Fruit fly (Drosophila melanogaster) whole organism, embryonic: ENCODE data around the gene CG10068.

Experiments used
- Ada2b ChIP-seq: fragments of 200-800 bp; sonication (Bioruptor generic); IDR thresholded peaks from 2 replicates; pipeline ENCODE4 v1.3.6; 2022; ENCODE audit warnings: missing biosample characterization, missing genetic modification characterization
- Adf1 ChIP-seq: fragments of 200-800 bp; sonication (Bioruptor generic); IDR thresholded peaks from 2 replicates; pipeline ENCODE4 v1.3.6; 2022; ENCODE audit warnings: missing biosample characterization, missing genetic modification characterization
- Asciz ChIP-seq: fragments of 200-800 bp; sonication (Bioruptor generic); optimal IDR thresholded peaks from 2 replicates; lab custom pipeline; 2017; ENCODE audit warnings: missing biosample characterization, mild to moderate bottlenecking, missing genetic modification characterization, missing genetic modification reagents
- BtbVII ChIP-seq: fragments of 200-800 bp; sonication (Bioruptor generic); optimal IDR thresholded peaks from 3 replicates; lab custom pipeline; 2017; ENCODE audit warnings: missing biosample characterization, mild to moderate bottlenecking, missing genetic modification characterization
- CG12104 ChIP-seq: fragments of 200-800 bp; sonication (Bioruptor generic); optimal IDR thresholded peaks from 3 replicates; lab custom pipeline; 2016; ENCODE audit warnings: missing biosample characterization, missing genetic modification characterization
- CG12155 ChIP-seq: fragments of 200-800 bp; sonication (Bioruptor generic); optimal IDR thresholded peaks from 3 replicates; lab custom pipeline; 2016; ENCODE audit warnings: missing biosample characterization, missing genetic modification characterization
- CG12219 ChIP-seq: fragments of 200-800 bp; sonication (Bioruptor generic); optimal IDR thresholded peaks from 3 replicates; lab custom pipeline; 2018; ENCODE audit warnings: missing biosample characterization, mild to moderate bottlenecking, missing genetic modification characterization
- CG12744 ChIP-seq: fragments of 200-800 bp; sonication (Bioruptor generic); optimal IDR thresholded peaks from 2 replicates; lab custom pipeline; 2016; ENCODE audit warnings: missing biosample characterization, missing genetic modification characterization
- CG13123 ChIP-seq: fragments of 200-800 bp; sonication (Bioruptor generic); optimal IDR thresholded peaks from 2 replicates; lab custom pipeline; 2016; ENCODE audit warnings: missing biosample characterization, missing genetic modification characterization
- CG14014 ChIP-seq: fragments of 200-800 bp; sonication (Bioruptor generic); IDR thresholded peaks from 2 replicates; pipeline ENCODE4 v1.3.6; 2022; ENCODE audit warnings: missing biosample characterization, missing genetic modification characterization
- CG14710 ChIP-seq: fragments of 200-800 bp; sonication (Bioruptor generic); optimal IDR thresholded peaks from 3 replicates; lab custom pipeline; 2019; ENCODE audit warnings: missing biosample characterization, mild to moderate bottlenecking, missing genetic modification characterization, moderate library complexity
- CG15479 ChIP-seq: fragments of 200-800 bp; sonication (Bioruptor generic); optimal IDR thresholded peaks from 3 replicates; lab custom pipeline; 2019; ENCODE audit warnings: missing biosample characterization, mild to moderate bottlenecking, missing genetic modification characterization, moderate library complexity
- CG16813 ChIP-seq: fragments of 200-800 bp; sonication (Bioruptor generic); IDR thresholded peaks from 3 replicates; pipeline ENCODE4 v1.3.6; 2022; ENCODE audit warnings: missing biosample characterization, missing genetic modification characterization; ENCODE audit not compliant: partially characterized antibody
- CG17385 ChIP-seq: fragments of 200-800 bp; sonication (Bioruptor generic); optimal IDR thresholded peaks from 3 replicates; lab custom pipeline; 2018; ENCODE audit warnings: missing biosample characterization, mild to moderate bottlenecking, missing genetic modification characterization
- CG18619 ChIP-seq: fragments of 200-800 bp; sonication (Bioruptor generic); optimal IDR thresholded peaks from 3 replicates; lab custom pipeline; 2017; ENCODE audit warnings: missing biosample characterization, mild to moderate bottlenecking, missing genetic modification characterization
- CG18764 ChIP-seq: fragments of 200-800 bp; sonication (Bioruptor generic); optimal IDR thresholded peaks from 3 replicates; lab custom pipeline; 2016; ENCODE audit warnings: missing biosample characterization, missing genetic modification characterization
- CG32772 ChIP-seq: fragments of 200-800 bp; sonication (Bioruptor generic); IDR thresholded peaks from 2 replicates; pipeline ENCODE4 v1.3.6; 2022; ENCODE audit warnings: missing biosample characterization, missing genetic modification characterization
- CG4282 ChIP-seq: fragments of 200-800 bp; sonication (Bioruptor generic); optimal IDR thresholded peaks from 2 replicates; lab custom pipeline; 2016; ENCODE audit warnings: missing biosample characterization, missing genetic modification characterization
- CG5245 ChIP-seq: fragments of 200-800 bp; sonication (Bioruptor generic); optimal IDR thresholded peaks from 3 replicates; lab custom pipeline; 2016; ENCODE audit warnings: missing biosample characterization, missing genetic modification characterization
- CG7987 ChIP-seq: fragments of 200-800 bp; sonication (Bioruptor generic); optimal IDR thresholded peaks from 2 replicates; lab custom pipeline; 2018; ENCODE audit warnings: missing biosample characterization, mild to moderate bottlenecking, missing genetic modification characterization, moderate library complexity
- CG9797 ChIP-seq: fragments of 200-800 bp; sonication (Bioruptor generic); optimal IDR thresholded peaks from 3 replicates; lab custom pipeline; 2018; ENCODE audit warnings: missing biosample characterization, mild to moderate bottlenecking, missing genetic modification characterization
- CG9932 ChIP-seq: fragments of 200-800 bp; sonication (Bioruptor generic); IDR thresholded peaks from 2 replicates; pipeline ENCODE4 v1.3.6; 2022; ENCODE audit warnings: missing biosample characterization, missing genetic modification characterization
- Deaf1 ChIP-seq: fragments of 200-800 bp; optimal IDR thresholded peaks from 3 replicates; lab custom pipeline; 2019; ENCODE audit warnings: missing biosample characterization, mild to moderate bottlenecking, missing genetic modification characterization, moderate library complexity
- Doc2 ChIP-seq: fragments of 200-800 bp; sonication (Bioruptor generic); IDR thresholded peaks from 2 replicates; pipeline ENCODE4 v1.3.6; 2022; ENCODE audit warnings: missing biosample characterization, missing genetic modification characterization
- Drgx ChIP-seq: fragments of 200-800 bp; sonication (Bioruptor generic); IDR thresholded peaks from 2 replicates; pipeline ENCODE4 v1.3.6; 2022; ENCODE audit warnings: missing biosample characterization, missing genetic modification characterization
- E2f2 ChIP-seq: fragments of 200-800 bp; sonication (Bioruptor generic); IDR thresholded peaks from 2 replicates; pipeline ENCODE4 v1.3.6; 2022; ENCODE audit warnings: missing biosample characterization, missing genetic modification characterization
- Ets65A ChIP-seq: fragments of 200-800 bp; sonication (Bioruptor generic); peaks from one replicate; lab custom pipeline; 2016; ENCODE audit warnings: missing biosample characterization, missing genetic modification characterization
- HLH54F ChIP-seq: fragments of 200-800 bp; sonication (Bioruptor generic); optimal IDR thresholded peaks from 3 replicates; lab custom pipeline; 2016; ENCODE audit warnings: missing biosample characterization, missing genetic modification characterization
- Hmx ChIP-seq: fragments of 200-800 bp; sonication (Bioruptor generic); optimal IDR thresholded peaks from 2 replicates; lab custom pipeline; 2016; ENCODE audit warnings: missing biosample characterization, missing genetic modification characterization
- Hr39 ChIP-seq: fragments of >200 bp; optimal IDR thresholded peaks from 2 replicates; lab custom pipeline; 2017
- Lim3 ChIP-seq: fragments of 200-800 bp; sonication (Bioruptor generic); IDR thresholded peaks from 2 replicates; pipeline ENCODE4 v1.3.6; 2022; ENCODE audit warnings: missing biosample characterization, missing genetic modification characterization
- Myb ChIP-seq: fragments of 200-800 bp; sonication (Bioruptor generic); optimal IDR thresholded peaks from 2 replicates; lab custom pipeline; 2016; ENCODE audit warnings: missing biosample characterization, missing genetic modification characterization
- Poxn ChIP-seq: fragments of 200-800 bp; sonication (Bioruptor generic); IDR thresholded peaks from 2 replicates; pipeline ENCODE4 v1.3.6; 2022; ENCODE audit warnings: missing biosample characterization, missing genetic modification characterization
- Tbp ChIP-seq: fragments of >200 bp; optimal IDR thresholded peaks from 2 replicates; lab custom pipeline; 2018; ENCODE audit warnings: missing biosample characterization, missing genetic modification characterization
- ab ChIP-seq: fragments of 200-800 bp; sonication (Bioruptor generic); optimal IDR thresholded peaks from 2 replicates; lab custom pipeline; 2016; ENCODE audit warnings: missing biosample characterization, missing genetic modification characterization
- ash1 ChIP-seq: fragments of 200-800 bp; sonication (Bioruptor generic); optimal IDR thresholded peaks from 2 replicates; lab custom pipeline; 2018; ENCODE audit warnings: missing biosample characterization, mild to moderate bottlenecking, missing genetic modification characterization
- bowl ChIP-seq: fragments of 200-800 bp; sonication (Bioruptor generic); IDR thresholded peaks from 2 replicates; pipeline ENCODE4 v1.3.6; 2022; ENCODE audit warnings: missing biosample characterization, missing genetic modification characterization
- br ChIP-seq: fragments of >200 bp; optimal IDR thresholded peaks from 2 replicates; lab custom pipeline; 2017
- bsh ChIP-seq, 2 experiments: fragments of 200-800 bp; sonication (Bioruptor generic); optimal IDR thresholded peaks; 2 replicates each; lab custom pipeline; 2017 to 2018; ENCODE audit warnings: mild to moderate bottlenecking in 2 of 2, missing biosample characterization in 2 of 2, missing genetic modification characterization in 2 of 2, moderate library complexity in 1 of 2
- chif ChIP-seq, 2 experiments: fragments of 200-800 bp; sonication (Bioruptor generic); optimal IDR thresholded peaks; 3 replicates each; lab custom pipeline; 2016; ENCODE audit warnings: missing biosample characterization in 2 of 2, missing genetic modification characterization in 2 of 2
- ems ChIP-seq: fragments of 200-800 bp; sonication (Bioruptor generic); optimal IDR thresholded peaks from 3 replicates; lab custom pipeline; 2016; ENCODE audit warnings: missing biosample characterization, missing genetic modification characterization
- en ChIP-seq: fragments of 200-800 bp; sonication (Bioruptor generic); optimal IDR thresholded peaks from 2 replicates; lab custom pipeline; 2016; ENCODE audit warnings: missing biosample characterization, missing genetic modification characterization
- fd3F ChIP-seq: fragments of 200-800 bp; sonication (Bioruptor generic); optimal IDR thresholded peaks from 2 replicates; lab custom pipeline; 2018; ENCODE audit warnings: missing biosample characterization, mild to moderate bottlenecking, missing genetic modification characterization, moderate library complexity
- gcm ChIP-seq: fragments of 200-800 bp; sonication (Bioruptor generic); optimal IDR thresholded peaks from 2 replicates; lab custom pipeline; 2019; ENCODE audit warnings: missing biosample characterization, mild to moderate bottlenecking, missing genetic modification characterization, moderate library complexity
- gsb ChIP-seq: fragments of 200-800 bp; sonication (Bioruptor generic); IDR thresholded peaks from 2 replicates; pipeline ENCODE4 v1.3.6; 2022; ENCODE audit warnings: missing biosample characterization, missing genetic modification characterization
- lbe ChIP-seq: fragments of 200-800 bp; sonication (Bioruptor generic); optimal IDR thresholded peaks from 2 replicates; lab custom pipeline; 2016; ENCODE audit warnings: missing biosample characterization, mild to moderate bottlenecking, missing genetic modification characterization
- pan ChIP-seq, 4 experiments: fragments of >200 bp in 3 of 4; fragments of 200-800 bp in 1 of 4; sonication (Bioruptor generic) in 1 of 4; optimal IDR thresholded peaks in 3 of 4; IDR thresholded peaks in 1 of 4; 2 replicates each; pipeline versions ENCODE4 v1.3.6 to Lab custom; 2017 to 2022; ENCODE audit warnings: missing biosample characterization in 2 of 4, missing genetic modification characterization in 2 of 4, mixed read lengths in 1 of 4
- sens-2 ChIP-seq: fragments of 200-800 bp; sonication (Bioruptor generic); IDR thresholded peaks from 2 replicates; pipeline ENCODE4 v1.3.6; 2022; ENCODE audit warnings: missing biosample characterization, missing genetic modification characterization
- unc-4 ChIP-seq: fragments of 200-800 bp; sonication (Bioruptor generic); IDR thresholded peaks from 2 replicates; pipeline ENCODE4 v1.3.6; 2022; ENCODE audit warnings: missing biosample characterization, missing genetic modification characterization; ENCODE audit not compliant: partially characterized antibody
- wor ChIP-seq: fragments of 200-800 bp; sonication (Bioruptor generic); IDR thresholded peaks from 2 replicates; pipeline ENCODE4 v1.3.6; 2022; ENCODE audit warnings: missing biosample characterization, missing genetic modification characterization
- yki ChIP-seq: fragments of >200 bp; optimal IDR thresholded peaks from 3 replicates; lab custom pipeline; 2018

CG10068 gene

DNA sequence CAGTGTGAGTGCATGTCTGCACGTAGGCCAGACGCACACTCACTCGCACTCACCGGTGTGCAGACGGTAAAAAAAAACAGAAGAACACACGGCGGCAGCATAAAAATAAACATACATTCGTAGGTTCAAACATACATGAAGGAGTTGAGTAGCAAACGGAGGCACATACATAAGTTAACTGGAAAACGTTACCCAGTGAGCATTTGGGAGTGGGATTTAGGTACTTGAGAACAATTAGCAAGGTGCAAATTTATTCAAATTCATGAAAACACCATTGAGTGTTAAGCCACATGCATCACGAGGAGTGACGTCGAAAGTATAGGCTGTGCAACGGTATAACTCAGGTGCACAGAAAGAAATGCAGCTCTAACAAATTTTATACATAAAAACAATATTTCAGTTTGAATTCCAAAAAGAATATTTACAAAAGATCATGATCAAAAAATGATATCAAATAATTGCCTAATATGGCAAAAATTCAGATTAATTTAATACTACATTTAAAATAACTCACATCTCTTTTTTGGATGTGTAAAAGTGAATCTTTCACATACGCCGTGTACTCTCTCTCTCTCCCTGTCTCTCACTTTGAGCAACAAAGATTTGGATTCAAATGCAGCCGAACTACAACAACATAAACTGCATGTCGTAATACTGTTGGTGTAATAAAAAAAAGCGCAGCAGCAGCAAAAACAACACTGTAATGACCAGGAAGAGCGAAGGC lies 19.1 kb downstream of the CG10068 start (continued):
- TF ChIP-seq ash1 (GFP tag; lab: Kevin White, UChicago), result no peak
- peak; percentile 93 for TF ChIP-seq CG5245 (GFP tag; lab: Kevin White, UChicago)
- peak; percentile 87 for TF ChIP-seq ems (GFP tag; lab: Kevin White, UChicago)
- peak; percentile 72 for TF ChIP-seq Deaf1
- peak; percentile 43 for TF ChIP-seq Myb
- no peak for TF ChIP-seq Tbp (GFP tag; lab: Kevin White, UChicago)
- TF ChIP-seq CG12155 (GFP tag; lab: Kevin White, UChicago), result peak; percentile 87
- no peak for TF ChIP-seq gsb
- TF ChIP-seq HLH54F, result peak; percentile 49
- TF ChIP-seq Asciz (GFP tag; lab: Kevin White, UChicago), result peak; percentile 97
- no peak for TF ChIP-seq sens-2
- TF ChIP-seq Drgx, result no peak
- TF ChIP-seq unc-4, result no peak
- peak; percentile 95 for TF ChIP-seq CG18764
- TF ChIP-seq CG32772 (GFP tag; lab: Robert Waterston, UW), result no peak
- TF ChIP-seq lbe (GFP tag; lab: Kevin White, UChicago), result peak; percentile 90
- TF ChIP-seq CG4282 (GFP tag; lab: Kevin White, UChicago), result peak; percentile 61
- peak; percentile 92 for TF ChIP-seq CG12104
- no peak for TF ChIP-seq wor (GFP tag; lab: Robert Waterston, UW)
- TF ChIP-seq CG16813 (GFP tag; lab: Robert Waterston, UW), result no peak
- no peak for TF ChIP-seq yki (lab: Kevin White, UChicago)
- peak; percentile 97 for TF ChIP-seq Ets65A (GFP tag; lab: Kevin White, UChicago)
- TF ChIP-seq CG13123, result peak; percentile 93
- TF ChIP-seq bsh (GFP tag; optimal IDR thresholded peaks at IDR 0.05; lab: Kevin White, UChicago), result peak; percentile 90 to 99
- peak; percentile 74 for TF ChIP-seq ab
- no peak for TF ChIP-seq CG7987 (GFP tag; lab: Kevin White, UChicago)
- no peak for TF ChIP-seq bowl (GFP tag; lab: Robert Waterston, UW)
- no peak for TF ChIP-seq Ada2b (GFP tag; lab: Robert Waterston, UW)
- peak; percentile 52 for TF ChIP-seq fd3F (GFP tag; lab: Kevin White, UChicago)
- TF ChIP-seq Adf1, result no peak
- no peak for TF ChIP-seq Doc2 (GFP tag; lab: Robert Waterston, UW)
- peak; percentile 77 for TF ChIP-seq Hmx (GFP tag; lab: Kevin White, UChicago)
- peak; percentile 98 for TF ChIP-seq CG14710 (tag; lab: Kevin White, UChicago)
- TF ChIP-seq Lim3 (GFP tag; lab: Robert Waterston, UW), result no peak
- TF ChIP-seq br (lab: Kevin White, UChicago), result no peak
- TF ChIP-seq chif (GFP tag; optimal IDR thresholded peaks at IDR 0.05; lab: Kevin White, UChicago), result peak; percentile 92 to 97
- no peak for TF ChIP-seq CG14014 (GFP tag; lab: Robert Waterston, UW)
- TF ChIP-seq CG12219 (GFP tag; lab: Kevin White, UChicago), result peak; percentile 90
- peak; percentile 87 for TF ChIP-seq CG18619
- peak; percentile 82 for TF ChIP-seq CG12744 (GFP tag; lab: Kevin White, UChicago)
- peak; percentile 60 for TF ChIP-seq BtbVII (GFP tag; lab: Kevin White, UChicago)
- peak; percentile 93 for TF ChIP-seq CG17385 (GFP tag; lab: Kevin White, UChicago)
- no peak for TF ChIP-seq E2f2 (GFP tag; lab: Robert Waterston, UW)
- TF ChIP-seq CG15479 (GFP tag; lab: Kevin White, UChicago), result peak; percentile 51
- no peak for TF ChIP-seq Hr39 (lab: Kevin White, UChicago)
- TF ChIP-seq Poxn (GFP tag; lab: Robert Waterston, UW), result no peak
- no peak for TF ChIP-seq CG9932 (GFP tag; lab: Robert Waterston, UW)
- peak; percentile 30 for TF ChIP-seq CG9797 (GFP tag; lab: Kevin White, UChicago)
- no peak for TF ChIP-seq pan (optimal IDR thresholded peaks at IDR 0.05; lab: Kevin White, UChicago)
- no peak for TF ChIP-seq pan (GFP tag; optimal IDR thresholded peaks at IDR 0.05 in 1 of 2, IDR thresholded peaks at IDR 0.05 in 1 of 2)
- TF ChIP-seq en (GFP tag; lab: Kevin White, UChicago), result peak; percentile 88
- peak; percentile 97 for TF ChIP-seq gcm (GFP tag; lab: Kevin White, UChicago)
